Fruit fly (Drosophila melanogaster): Measurements from ENCODE around the gene Sfp93F.
"Not testable (repeated sequence)": the region's sequence is repeated elsewhere in the genome, so short reads cannot be mapped to it uniquely, and the experiment has no call there.

Gene Sfp93F

DNA sequence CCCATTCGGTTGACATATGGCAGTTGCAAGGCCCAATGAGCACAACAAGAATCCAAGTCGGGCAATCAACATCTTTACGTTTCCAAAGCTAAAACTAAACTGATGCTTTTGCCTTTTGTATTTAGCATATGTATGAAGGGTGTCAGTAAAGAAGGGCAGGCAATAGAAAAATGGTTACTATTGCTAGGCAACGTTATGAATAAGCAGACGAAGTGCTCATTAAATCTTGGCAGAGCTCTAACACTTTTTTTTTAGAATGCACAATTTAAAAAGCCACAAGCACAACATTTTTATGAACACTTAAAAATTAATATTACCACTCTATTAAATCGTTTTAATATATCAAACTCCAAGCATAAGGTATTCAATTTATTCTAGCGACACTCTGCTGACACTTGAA is at the start of gene Sfp93F:
Gene Sfp93F (minus strand): TSS at position 101 of the 400 bp plus-strand sequence.
- not testable (repeated sequence) for TF ChIP-seq Dif (GFP tag; optimal IDR thresholded peaks at IDR 0.05; ENCODE audit: partially characterized antibody); br (GFP tag; optimal IDR thresholded peaks at IDR 0.05); psq (GFP tag; optimal IDR thresholded peaks at IDR 0.05)

dm6 chr3R:21782295-21782922 is 46.3 kb upstream of the Sfp93F start, which contains the start of gene tsl:
TSS of gene tsl (minus strand) at chr3R:21782536.
- peak; percentile 13 for TF ChIP-seq br (GFP tag; optimal IDR thresholded peaks at IDR 0.05)
- no peak for TF ChIP-seq CrebA (GFP tag; optimal IDR thresholded peaks at IDR 0.05; ENCODE audit: borderline replicate concordance)

DNA sequence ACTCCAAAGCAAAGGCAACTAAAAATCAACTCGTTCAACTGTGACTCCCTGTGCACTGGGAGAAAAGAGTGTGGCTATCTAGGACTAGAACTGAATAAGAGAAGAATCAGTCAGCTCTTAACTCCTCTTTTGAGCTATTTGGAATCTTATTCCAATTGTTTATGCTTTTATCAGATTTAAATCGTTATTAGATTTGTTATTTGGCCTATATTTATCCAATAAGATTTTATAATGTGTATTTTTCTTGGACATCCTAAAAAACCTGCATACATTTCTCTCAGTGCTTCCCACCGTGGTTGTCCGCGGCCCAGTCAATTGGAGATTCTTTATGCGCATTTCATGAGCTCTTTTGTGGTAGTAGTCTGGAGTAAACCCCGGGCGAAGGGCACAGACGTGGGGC is 45.4 kb upstream of the Sfp93F start:
- peak; percentile 94 for TF ChIP-seq fru (GFP tag; optimal IDR thresholded peaks at IDR 0.05)
- peak; percentile 90 for TF ChIP-seq woc (GFP tag; optimal IDR thresholded peaks at IDR 0.05)
- TF ChIP-seq rgr (GFP tag; optimal IDR thresholded peaks at IDR 0.05) = peak; percentile 90
- no peak for TF ChIP-seq usp (GFP tag; optimal IDR thresholded peaks at IDR 0.05)
- no peak for TF ChIP-seq Mio (GFP tag; optimal IDR thresholded peaks at IDR 0.05)
- no peak for TF ChIP-seq dl (GFP tag; optimal IDR thresholded peaks at IDR 0.05; ENCODE audit: insufficient read depth in 1 of 2, partially characterized antibody in 2 of 2)
- TF ChIP-seq foxo (GFP tag; optimal IDR thresholded peaks at IDR 0.05) = peak; percentile 51 to 93
- no peak for TF ChIP-seq Hr83 (GFP tag; optimal IDR thresholded peaks at IDR 0.05; ENCODE audit: poor library complexity, severe bottlenecking)
- peak; percentile 50 for TF ChIP-seq CG9705 (GFP tag; optimal IDR thresholded peaks at IDR 0.05)
- TF ChIP-seq Sp1 (GFP tag; optimal IDR thresholded peaks at IDR 0.05) = peak; percentile 88
- TF ChIP-seq Dif (GFP tag; optimal IDR thresholded peaks at IDR 0.05; ENCODE audit: partially characterized antibody) = no peak
- peak; percentile 89 for TF ChIP-seq HLH106 (tag; optimal IDR thresholded peaks at IDR 0.05)
- peak; percentile 72 for TF ChIP-seq CrebA (GFP tag; optimal IDR thresholded peaks at IDR 0.05; ENCODE audit: borderline replicate concordance)
- TF ChIP-seq jim (GFP tag; optimal IDR thresholded peaks at IDR 0.05) = no peak
- no peak for TF ChIP-seq GATAd (GFP tag; optimal IDR thresholded peaks at IDR 0.05)
- peak; percentile 57 for TF ChIP-seq sage (GFP tag; optimal IDR thresholded peaks at IDR 0.05)
- TF ChIP-seq Hr78 (GFP tag; optimal IDR thresholded peaks at IDR 0.05) = no peak
- no peak for TF ChIP-seq pan (optimal IDR thresholded peaks at IDR 0.05)
- TF ChIP-seq Hnf4 (GFP tag; optimal IDR thresholded peaks at IDR 0.05) = peak; percentile 88
- TF ChIP-seq Jra (GFP tag; optimal IDR thresholded peaks at IDR 0.05) = peak; percentile 61
- peak; percentile 56 for TF ChIP-seq tai (GFP tag; optimal IDR thresholded peaks at IDR 0.05)
- peak; percentile 89 for TF ChIP-seq psq (GFP tag; optimal IDR thresholded peaks at IDR 0.05)
- TF ChIP-seq Dfd (GFP tag; optimal IDR thresholded peaks at IDR 0.05) = no peak
- peak; percentile 71 for TF ChIP-seq Rel (GFP tag; optimal IDR thresholded peaks at IDR 0.05)
- no peak for TF ChIP-seq Rel (tag; optimal IDR thresholded peaks at IDR 0.05)
- no peak for TF ChIP-seq Myc (optimal IDR thresholded peaks at IDR 0.05)
- no peak for TF ChIP-seq N (GFP tag; optimal IDR thresholded peaks at IDR 0.05)
- peak; percentile 14 for TF ChIP-seq dsf (GFP tag; optimal IDR thresholded peaks at IDR 0.05; ENCODE audit: borderline replicate concordance)
- peak; percentile 85 for TF ChIP-seq CG32264 (GFP tag; optimal IDR thresholded peaks at IDR 0.05)
- peak; percentile 85 for TF ChIP-seq brk (GFP tag; optimal IDR thresholded peaks at IDR 0.05)
- TF ChIP-seq ey (GFP tag; optimal IDR thresholded peaks at IDR 0.05) = peak; percentile 92
- TF ChIP-seq Abd-B (GFP tag; optimal IDR thresholded peaks at IDR 0.05) = no peak
- TF ChIP-seq br (GFP tag; optimal IDR thresholded peaks at IDR 0.05) = peak; percentile 91
- peak; percentile 94 for TF ChIP-seq h (GFP tag; optimal IDR thresholded peaks at IDR 0.05)
- no peak for TF ChIP-seq lola (GFP tag; optimal IDR thresholded peaks at IDR 0.05)
- peak; percentile 71 for TF ChIP-seq sv (GFP tag; optimal IDR thresholded peaks at IDR 0.05)
- peak; percentile 92 for TF ChIP-seq OdsH (GFP tag; optimal IDR thresholded peaks at IDR 0.05)
- TF ChIP-seq Vsx2 (GFP tag; optimal IDR thresholded peaks at IDR 0.05; ENCODE audit: partially characterized antibody) = no peak
- peak; percentile 80 for TF ChIP-seq dmrt93B (GFP tag; optimal IDR thresholded peaks at IDR 0.05)

All from whole organism, wandering third instar larva.